Fruit fly (Drosophila melanogaster) whole organism, embryonic: ENCODE results near the gene CG7140.
A peak's percentile ranks its signal among the peaks of the same experiment; 100 is the strongest.

ENCODE experiments used
- Abd-B ChIP-seq: fragments of 200-800 bp; sonication (Bioruptor generic); optimal IDR thresholded peaks from 2 replicates; lab custom pipeline; 2018; ENCODE audit warnings: missing biosample characterization, mild to moderate bottlenecking, missing genetic modification characterization, moderate library complexity
- BEAF-32 ChIP-seq: fragments of 200-800 bp; sonication (Bioruptor generic); optimal IDR thresholded peaks from 3 replicates; lab custom pipeline; 2017; ENCODE audit warnings: missing biosample characterization, missing genetic modification characterization, mild to moderate bottlenecking, moderate library complexity, missing genetic modification reagents
- CG10274 ChIP-seq: fragments of 200-800 bp; sonication (Bioruptor generic); optimal IDR thresholded peaks from 3 replicates; lab custom pipeline; 2017; ENCODE audit warnings: missing biosample characterization, mild to moderate bottlenecking, missing genetic modification characterization
- CG11093 ChIP-seq: fragments of 200-800 bp; sonication (Bioruptor generic); IDR thresholded peaks from 3 replicates; pipeline ENCODE4 v1.3.6; 2022; ENCODE audit warnings: missing biosample characterization, missing genetic modification characterization
- CG12071 ChIP-seq: fragments of 200-800 bp; sonication (Bioruptor generic); optimal IDR thresholded peaks from 3 replicates; lab custom pipeline; 2018; ENCODE audit warnings: missing biosample characterization, mild to moderate bottlenecking, missing genetic modification characterization
- CG12769 ChIP-seq: fragments of 200-800 bp; sonication (Bioruptor generic); optimal IDR thresholded peaks from 2 replicates; lab custom pipeline; 2019; ENCODE audit warnings: missing biosample characterization, mild to moderate bottlenecking, missing genetic modification characterization, moderate library complexity
- CG14860 ChIP-seq: fragments of 200-800 bp; sonication (Bioruptor generic); IDR thresholded peaks from 3 replicates; pipeline ENCODE4 v1.3.6; 2022; ENCODE audit warnings: missing biosample characterization, missing genetic modification characterization; ENCODE audit not compliant: partially characterized antibody
- CG15601 ChIP-seq: fragments of 200-800 bp; sonication (Bioruptor generic); optimal IDR thresholded peaks from 3 replicates; lab custom pipeline; 2019; ENCODE audit warnings: missing biosample characterization, mild to moderate bottlenecking, missing genetic modification characterization, moderate library complexity
- CG17359 ChIP-seq: fragments of 200-800 bp; sonication (Bioruptor generic); optimal IDR thresholded peaks from 3 replicates; lab custom pipeline; 2018; ENCODE audit warnings: missing biosample characterization, mild to moderate bottlenecking, missing genetic modification characterization, moderate library complexity
- CG17361 ChIP-seq: fragments of 200-800 bp; sonication (Bioruptor generic); IDR thresholded peaks from 3 replicates; pipeline ENCODE4 v1.3.6; 2022; ENCODE audit warnings: missing biosample characterization, missing genetic modification characterization
- CG17802 ChIP-seq: fragments of 200-800 bp; sonication (Bioruptor generic); optimal IDR thresholded peaks from 2 replicates; lab custom pipeline; 2018; ENCODE audit warnings: missing biosample characterization, mild to moderate bottlenecking, missing genetic modification characterization, moderate library complexity
- CG2712 ChIP-seq: fragments of 200-800 bp; optimal IDR thresholded peaks from 3 replicates; lab custom pipeline; 2019; ENCODE audit warnings: missing biosample characterization, mild to moderate bottlenecking, missing genetic modification characterization, moderate library complexity
- CG4282 ChIP-seq: fragments of 200-800 bp; sonication (Bioruptor generic); optimal IDR thresholded peaks from 2 replicates; lab custom pipeline; 2016; ENCODE audit warnings: missing biosample characterization, missing genetic modification characterization
- CG7372 ChIP-seq: fragments of 200-800 bp; sonication (Bioruptor generic); IDR thresholded peaks from 2 replicates; pipeline ENCODE4 v1.3.6; 2022; ENCODE audit warnings: missing biosample characterization, missing genetic modification characterization
- CG8478 ChIP-seq: fragments of >200 bp; optimal IDR thresholded peaks from 2 replicates; lab custom pipeline; 2018
- CG9727 ChIP-seq: fragments of 200-800 bp; sonication (Bioruptor generic); optimal IDR thresholded peaks from 3 replicates; lab custom pipeline; 2017; ENCODE audit warnings: missing biosample characterization, mild to moderate bottlenecking, missing genetic modification characterization
- CoRest ChIP-seq: fragments of 200-800 bp; sonication (Bioruptor generic); optimal IDR thresholded peaks from 3 replicates; lab custom pipeline; 2018; ENCODE audit warnings: missing biosample characterization, mild to moderate bottlenecking, missing genetic modification characterization, moderate library complexity
- Dbx ChIP-seq: fragments of 200-800 bp; sonication (Bioruptor generic); IDR thresholded peaks from 3 replicates; pipeline ENCODE4 v1.3.6; 2022; ENCODE audit warnings: missing biosample characterization, missing genetic modification characterization
- HLH54F ChIP-seq: fragments of 200-800 bp; sonication (Bioruptor generic); optimal IDR thresholded peaks from 3 replicates; lab custom pipeline; 2016; ENCODE audit warnings: missing biosample characterization, missing genetic modification characterization
- PHDP ChIP-seq: fragments of 200-800 bp; sonication (Bioruptor generic); optimal IDR thresholded peaks from 3 replicates; lab custom pipeline; 2018; ENCODE audit warnings: missing biosample characterization, mild to moderate bottlenecking, missing genetic modification characterization, moderate library complexity
- Side ChIP-seq: fragments of 200-800 bp; sonication (Bioruptor generic); optimal IDR thresholded peaks from 2 replicates; lab custom pipeline; 2016; ENCODE audit warnings: missing biosample characterization, missing genetic modification characterization
- Sry-δ ChIP-seq: fragments of 200-800 bp; sonication (Bioruptor generic); optimal IDR thresholded peaks from 2 replicates; lab custom pipeline; 2016; ENCODE audit warnings: missing biosample characterization, missing genetic modification characterization
- Ssrp ChIP-seq: fragments of 200-800 bp; sonication (Bioruptor generic); optimal IDR thresholded peaks from 2 replicates; lab custom pipeline; 2018; ENCODE audit warnings: missing biosample characterization, mild to moderate bottlenecking, missing genetic modification characterization, moderate library complexity
- Xrp1 ChIP-seq: fragments of 200-800 bp; sonication (Bioruptor generic); IDR thresholded peaks from 2 replicates; pipeline ENCODE4 v1.3.6; 2022; ENCODE audit warnings: missing biosample characterization, missing genetic modification characterization
- cg ChIP-seq: fragments of 200-800 bp; sonication (Bioruptor generic); optimal IDR thresholded peaks from 3 replicates; lab custom pipeline; 2019; ENCODE audit warnings: missing biosample characterization, mild to moderate bottlenecking, missing genetic modification characterization, moderate library complexity
- esg ChIP-seq: fragments of 200-800 bp; sonication (Bioruptor generic); conservative IDR thresholded peaks from 2 replicates; pipeline ENCODE4 v1.3.6; 2022; ENCODE audit warnings: missing biosample characterization, missing genetic modification characterization
- gsb-n ChIP-seq: fragments of 200-800 bp; sonication (Bioruptor generic); optimal IDR thresholded peaks from 3 replicates; lab custom pipeline; 2018; ENCODE audit warnings: missing biosample characterization, mild to moderate bottlenecking, missing genetic modification characterization
- gt ChIP-seq: fragments of 200-800 bp; sonication (Bioruptor generic); IDR thresholded peaks from 2 replicates; pipeline ENCODE4 v1.3.6; 2022; ENCODE audit warnings: missing biosample characterization, missing genetic modification characterization
- hkb ChIP-seq, 2 experiments: fragments of 200-800 bp in 1 of 2; fragments of >200 bp in 1 of 2; sonication (Bioruptor generic) in 1 of 2; IDR thresholded peaks in 1 of 2; optimal IDR thresholded peaks in 1 of 2; 2 replicates each; pipeline versions ENCODE4 v1.3.6 to Lab custom; 2017 to 2022; ENCODE audit warnings: missing biosample characterization in 1 of 2, missing genetic modification characterization in 1 of 2
- inv ChIP-seq: fragments of 200-800 bp; sonication (Bioruptor generic); IDR thresholded peaks from 2 replicates; pipeline ENCODE4 v1.3.6; 2022; ENCODE audit warnings: missing biosample characterization, missing genetic modification characterization; ENCODE audit not compliant: partially characterized antibody
- lab ChIP-seq: fragments of 200-800 bp; sonication (Bioruptor generic); optimal IDR thresholded peaks from 3 replicates; lab custom pipeline; 2017; ENCODE audit warnings: missing biosample characterization, missing genetic modification characterization, mild to moderate bottlenecking, moderate library complexity, missing genetic modification reagents
- nerfin-2 ChIP-seq: fragments of 200-800 bp; sonication (Bioruptor generic); IDR thresholded peaks from 2 replicates; pipeline ENCODE4 v1.3.6; 2022; ENCODE audit warnings: missing biosample characterization, missing genetic modification characterization; ENCODE audit not compliant: partially characterized antibody
- nmo ChIP-seq: fragments of 200-800 bp; sonication (Bioruptor generic); optimal IDR thresholded peaks from 2 replicates; lab custom pipeline; 2018; ENCODE audit warnings: missing biosample characterization, mild to moderate bottlenecking, missing genetic modification characterization, moderate library complexity
- pho ChIP-seq: fragments of 200-800 bp; sonication (Bioruptor generic); optimal IDR thresholded peaks from 2 replicates; lab custom pipeline; 2016; ENCODE audit warnings: missing biosample characterization, missing genetic modification characterization
- prd ChIP-seq, 3 experiments: fragments of >200 bp in 2 of 3; fragments of 200-800 bp in 1 of 3; sonication (Bioruptor generic) in 1 of 3; optimal IDR thresholded peaks in 2 of 3; IDR thresholded peaks in 1 of 3; 2 replicates in 2 of 3; 3 replicates in 1 of 3; pipeline versions ENCODE4 v1.3.6 to Lab custom; 2017 to 2022; ENCODE audit warnings: missing biosample characterization in 1 of 3, missing genetic modification characterization in 1 of 3
- repo ChIP-seq: fragments of 200-800 bp; sonication (Bioruptor generic); optimal IDR thresholded peaks from 2 replicates; lab custom pipeline; 2016; ENCODE audit warnings: missing biosample characterization, missing genetic modification characterization
- rib ChIP-seq: fragments of 200-800 bp; sonication (Bioruptor generic); IDR thresholded peaks from 2 replicates; pipeline ENCODE4 v1.3.6; 2022; ENCODE audit warnings: missing biosample characterization, missing genetic modification characterization
- salm ChIP-seq: fragments of 200-800 bp; sonication (Bioruptor generic); optimal IDR thresholded peaks from 2 replicates; lab custom pipeline; 2018; ENCODE audit warnings: missing biosample characterization, mild to moderate bottlenecking, missing genetic modification characterization
- sd ChIP-seq: fragments of 200-800 bp; sonication (Bioruptor generic); optimal IDR thresholded peaks from 3 replicates; lab custom pipeline; 2018; ENCODE audit warnings: missing biosample characterization, mild to moderate bottlenecking, missing genetic modification characterization, moderate library complexity
- sens-2 ChIP-seq: fragments of 200-800 bp; sonication (Bioruptor generic); IDR thresholded peaks from 2 replicates; pipeline ENCODE4 v1.3.6; 2022; ENCODE audit warnings: missing biosample characterization, missing genetic modification characterization
- sr ChIP-seq: fragments of 200-800 bp; sonication (Bioruptor generic); IDR thresholded peaks from 3 replicates; pipeline ENCODE4 v1.3.6; 2022; ENCODE audit warnings: missing biosample characterization, missing genetic modification characterization
- stwl ChIP-seq: fragments of 200-800 bp; sonication (Bioruptor generic); optimal IDR thresholded peaks from 3 replicates; lab custom pipeline; 2018; ENCODE audit warnings: missing biosample characterization, mild to moderate bottlenecking, missing genetic modification characterization, moderate library complexity
- ttk ChIP-seq: fragments of 200-800 bp; sonication (Bioruptor generic); IDR thresholded peaks from 2 replicates; pipeline ENCODE4 v2.1.2; 2022; ENCODE audit warnings: missing biosample characterization, missing genetic modification characterization
- unc-4 ChIP-seq: fragments of 200-800 bp; sonication (Bioruptor generic); IDR thresholded peaks from 2 replicates; pipeline ENCODE4 v1.3.6; 2022; ENCODE audit warnings: missing biosample characterization, missing genetic modification characterization; ENCODE audit not compliant: partially characterized antibody
- unpg ChIP-seq: fragments of 200-800 bp; sonication (Bioruptor generic); optimal IDR thresholded peaks from 3 replicates; lab custom pipeline; 2018; ENCODE audit warnings: missing biosample characterization, mild to moderate bottlenecking, missing genetic modification characterization, moderate library complexity
- zf30C ChIP-seq: fragments of 200-800 bp; sonication (Bioruptor generic); optimal IDR thresholded peaks from 3 replicates; lab custom pipeline; 2018; ENCODE audit warnings: missing biosample characterization, mild to moderate bottlenecking, missing genetic modification characterization
- zfh1 ChIP-seq: fragments of 200-800 bp; sonication (Bioruptor generic); IDR thresholded peaks from 3 replicates; pipeline ENCODE4 v1.3.6; 2022; ENCODE audit warnings: missing biosample characterization, missing genetic modification characterization

Gene CG7140

dm6 chr3L:22075706-22076398 lies 47.7 kb upstream of the CG7140 start, which contains the start of the genes CG7130 and RpLP0 (continued):
- TF ChIP-seq CG12769 (tag; lab: Kevin White, UChicago) (peak; percentile 89), zf30C (peak; percentile 29), CG7372 (peak; percentile 79), cg (no peak), CG11093 (GFP tag; lab: Robert Waterston, UW) (no peak), unpg (peak; percentile 86), repo (GFP tag; lab: Kevin White, UChicago) (peak; percentile 87), CG17359 (tag; lab: Kevin White, UChicago) (peak; percentile 87), gt (GFP tag; lab: Robert Waterston, UW) (0 out of 2 replicates have a peak, but pooled peaks have one; percentile 35), sens-2 (peak; percentile 92), Abd-B (peak; percentile 46), CG10274 (GFP tag; lab: Kevin White, UChicago) (peak; percentile 87), inv (GFP tag; lab: Robert Waterston, UW) (no peak; the same call in 1 of the 2 replicates), lab (peak; percentile 97), Xrp1 (GFP tag; lab: Robert Waterston, UW) (no peak; the same call in 1 of the 2 replicates), CG8478 (lab: Kevin White, UChicago) (no peak), stwl (tag; lab: Kevin White, UChicago) (peak; percentile 88), Sry-δ (GFP tag; lab: Kevin White, UChicago) (peak; percentile 82), CG12071 (GFP tag; lab: Kevin White, UChicago) (peak; percentile 95), rib (peak; percentile 58; the same call in 1 of the 2 replicates), PHDP (tag; lab: Kevin White, UChicago) (peak; percentile 89), Side (GFP tag; lab: Kevin White, UChicago) (peak; percentile 94), BEAF-32 (peak; percentile 75), CG14860 (0 out of 3 replicates have a peak, but pooled peaks have one; percentile 18), HLH54F (GFP tag; lab: Kevin White, UChicago) (peak; percentile 86), CG17802 (tag; lab: Kevin White, UChicago) (peak; percentile 86), esg (GFP tag; lab: Robert Waterston, UW) (peak; percentile 50), prd (optimal IDR thresholded peaks at IDR 0.05; lab: Kevin White, UChicago) (no peak), prd (GFP tag; IDR thresholded peaks at IDR 0.05; lab: Robert Waterston, UW) (peak; percentile 55; the same call in 2 of the 3 replicates), Ssrp (tag; lab: Kevin White, UChicago) (peak; percentile 54), gsb-n (peak; percentile 90), sd (tag; lab: Kevin White, UChicago) (peak; percentile 57), zfh1 (GFP tag; lab: Robert Waterston, UW) (peak; percentile 91), salm (peak; percentile 83), pho (GFP tag; lab: Kevin White, UChicago) (peak; percentile 91), unc-4 (peak; percentile 61; the same call in 1 of the 2 replicates), sr (GFP tag; lab: Robert Waterston, UW) (peak; percentile 90), nerfin-2 (no peak), CG2712 (peak; percentile 87), CG9727 (GFP tag; lab: Kevin White, UChicago) (peak; percentile 96), hkb (optimal IDR thresholded peaks at IDR 0.05; lab: Kevin White, UChicago) (peak; percentile 51), hkb (GFP tag; IDR thresholded peaks at IDR 0.05; lab: Robert Waterston, UW) (peak; percentile 88), CG17361 (GFP tag; lab: Robert Waterston, UW) (peak; percentile 92), CG4282 (GFP tag; lab: Kevin White, UChicago) (peak; percentile 62), ttk (GFP tag; lab: Robert Waterston, UW) (peak; percentile 81), CoRest (tag; lab: Kevin White, UChicago) (peak; percentile 85), nmo (GFP tag; lab: Kevin White, UChicago) (peak; percentile 89), Dbx (GFP tag; lab: Robert Waterston, UW) (peak; percentile 92), CG15601 (tag; lab: Kevin White, UChicago) (peak; percentile 93)
